Fruit fly (Drosophila melanogaster) whole organism, prepupa: ENCODE measurements around the gene CG18598.

Source experiments
- Blimp-1 ChIP-seq: fragments of 200-800 bp; sonication (Bioruptor generic); optimal IDR thresholded peaks from 3 replicates; lab custom pipeline; 2017; ENCODE audit warnings: missing biosample characterization, missing genetic modification characterization, mild to moderate bottlenecking, moderate library complexity, missing genetic modification reagents
- CG15336 ChIP-seq: fragments of 200-800 bp; sonication (Bioruptor generic); IDR thresholded peaks from 2 replicates; pipeline ENCODE4 v1.3.6; 2022; ENCODE audit warnings: missing biosample characterization, missing genetic modification characterization
- CG1621 ChIP-seq: fragments of 200-800 bp; sonication (Bioruptor generic); optimal IDR thresholded peaks from 3 replicates; lab custom pipeline; 2018; ENCODE audit warnings: missing biosample characterization, mild to moderate bottlenecking, missing genetic modification characterization
- CG34406 ChIP-seq: fragments of 200-800 bp; sonication (Bioruptor generic); optimal IDR thresholded peaks from 3 replicates; lab custom pipeline; 2016; ENCODE audit warnings: missing biosample characterization, missing genetic modification characterization
- CG3919 ChIP-seq: fragments of 200-800 bp; sonication (Bioruptor generic); optimal IDR thresholded peaks from 3 replicates; lab custom pipeline; 2016; ENCODE audit warnings: missing biosample characterization, missing genetic modification characterization
- CG4318 ChIP-seq: fragments of 200-800 bp; sonication (Bioruptor generic); optimal IDR thresholded peaks from 3 replicates; lab custom pipeline; 2017; ENCODE audit warnings: missing biosample characterization, mild to moderate bottlenecking, missing genetic modification characterization
- CG9139 ChIP-seq: fragments of 200-800 bp; sonication (Bioruptor generic); optimal IDR thresholded peaks from 3 replicates; lab custom pipeline; 2017; ENCODE audit warnings: missing biosample characterization, mild to moderate bottlenecking, missing genetic modification characterization
- Lpt ChIP-seq: fragments of 200-800 bp; sonication (Bioruptor generic); optimal IDR thresholded peaks from 3 replicates; lab custom pipeline; 2016; ENCODE audit warnings: missing biosample characterization, missing genetic modification characterization
- Sox102F ChIP-seq: fragments of 200-800 bp; sonication (Bioruptor generic); optimal IDR thresholded peaks from 2 replicates; lab custom pipeline; 2016; ENCODE audit warnings: missing biosample characterization, mild to moderate bottlenecking, missing genetic modification characterization
- dsx ChIP-seq: fragments of 200-800 bp; optimal IDR thresholded peaks from 3 replicates; lab custom pipeline; 2019; ENCODE audit warnings: missing biosample characterization, mild to moderate bottlenecking, missing genetic modification characterization, moderate library complexity; ENCODE audit not compliant: poor library complexity, severe bottlenecking
- esn ChIP-seq: fragments of 200-800 bp; sonication (Bioruptor generic); optimal IDR thresholded peaks from 2 replicates; lab custom pipeline; 2016; ENCODE audit warnings: missing biosample characterization, mild to moderate bottlenecking, missing genetic modification characterization, moderate library complexity

DNA sequence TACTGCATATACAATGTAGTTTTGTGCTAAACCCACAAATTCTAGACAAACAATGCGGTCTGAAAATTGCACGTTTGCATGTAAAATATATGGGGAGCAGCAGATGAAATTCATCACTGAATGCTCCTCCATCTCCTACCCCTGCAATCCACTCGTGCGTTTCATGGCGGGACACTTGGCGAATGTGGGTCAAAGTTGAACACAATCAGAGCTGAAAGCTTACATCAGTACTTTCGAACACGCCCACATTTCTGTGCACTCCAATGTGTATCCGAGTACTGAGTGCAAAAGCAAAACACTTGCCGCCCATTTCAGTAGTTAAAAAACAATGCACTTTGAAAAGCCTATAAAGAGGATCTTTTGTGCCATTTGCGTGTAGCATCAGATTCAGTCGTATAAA, 45.8 kb downstream of the CG18598 start:
- TF ChIP-seq Lpt (GFP tag; lab: Kevin White, UChicago) (no peak), CG34406 (GFP tag; lab: Kevin White, UChicago) (no peak), CG4318 (GFP tag; lab: Kevin White, UChicago) (no peak), esn (no peak), Sox102F (GFP tag; lab: Kevin White, UChicago) (no peak), dsx (GFP tag; lab: Kevin White, UChicago) (peak; percentile 49), CG15336 (GFP tag; lab: Robert Waterston, UW) (no peak), CG3919 (GFP tag; lab: Kevin White, UChicago) (no peak), CG1621 (tag; lab: Kevin White, UChicago) (no peak), Blimp-1 (GFP tag; lab: Kevin White, UChicago) (no peak), CG9139 (GFP tag; lab: Kevin White, UChicago) (no peak)
